Worm (Caenorhabditis elegans) whole organism, young adult: Measurements from ENCODE around the gene F08C6.5.

Experiments used
- B0261.1 ChIP-seq: sonication (generic microtip); optimal IDR thresholded peaks from 2 replicates; lab custom pipeline; 2016; ENCODE audit warnings: mild to moderate bottlenecking, missing genetic modification characterization, moderate library complexity, missing compliant biosample characterization
- C06A6.2 ChIP-seq: fragments of 200-800 bp; sonication (Bioruptor generic); conservative IDR thresholded peaks from 2 replicates; pipeline ENCODE4 v1.3.6; 2022; ENCODE audit warnings: missing genetic modification characterization, missing compliant biosample characterization
- D2030.7 ChIP-seq: fragments of 200-800 bp; sonication (Bioruptor generic); IDR thresholded peaks from 2 replicates; pipeline ENCODE4 v1.3.6; 2022; ENCODE audit warnings: missing genetic modification reagents, missing genetic modification characterization, missing compliant biosample characterization
- F23B12.7 ChIP-seq: sonication (generic microtip); optimal IDR thresholded peaks from 2 replicates; lab custom pipeline; 2017; ENCODE audit warnings: missing genetic modification characterization, mild to moderate bottlenecking, missing compliant biosample characterization, antibody characterized with exemption, moderate library complexity; ENCODE audit not compliant: insufficient read depth
- F33H1.4 ChIP-seq: fragments of 200-800 bp; sonication (Bioruptor generic); IDR thresholded peaks from 2 replicates; pipeline ENCODE4 v1.3.6; 2022; ENCODE audit warnings: missing genetic modification reagents, missing genetic modification characterization, missing compliant biosample characterization
- F52B5.7 ChIP-seq: sonication (generic microtip); optimal IDR thresholded peaks from 2 replicates; lab custom pipeline; 2016; ENCODE audit warnings: mild to moderate bottlenecking, missing genetic modification characterization, missing compliant biosample characterization
- F55B11.4 ChIP-seq: sonication (generic microtip); optimal IDR thresholded peaks from 2 replicates; lab custom pipeline; 2016; ENCODE audit warnings: missing compliant biosample characterization, missing genetic modification characterization, borderline replicate concordance; ENCODE audit not compliant: insufficient read depth
- K12H6.12 ChIP-seq: fragments of 200-800 bp; sonication (Bioruptor generic); optimal IDR thresholded peaks from 2 replicates; lab custom pipeline; 2018; ENCODE audit warnings: mild to moderate bottlenecking, missing genetic modification characterization, missing compliant biosample characterization
- T26A5.8 ChIP-seq: sonication (generic microtip); optimal IDR thresholded peaks from 2 replicates; lab custom pipeline; 2016; ENCODE audit warnings: missing genetic modification characterization, missing compliant biosample characterization
- Y53F4B.3 ChIP-seq: fragments of 200-800 bp; sonication (Bioruptor generic); IDR thresholded peaks from 2 replicates; pipeline ENCODE4 v1.3.6; 2022; ENCODE audit warnings: missing genetic modification reagents, missing genetic modification characterization, missing compliant biosample characterization
- Y95B8A.8 ChIP-seq: fragments of 200-800 bp; sonication (Bioruptor generic); IDR thresholded peaks from 2 replicates; pipeline ENCODE4 v1.3.6; 2022; ENCODE audit warnings: missing genetic modification reagents, missing genetic modification characterization, missing compliant biosample characterization
- ZK185.1 ChIP-seq: sonication (generic microtip); optimal IDR thresholded peaks from 2 replicates; lab custom pipeline; 2016; ENCODE audit warnings: mild to moderate bottlenecking, missing genetic modification characterization, missing compliant biosample characterization; ENCODE audit not compliant: poor library complexity, severe bottlenecking
- attf-3 ChIP-seq: fragments of 200-800 bp; sonication (Bioruptor generic); conservative IDR thresholded peaks from 2 replicates; pipeline ENCODE4 v1.3.6; 2022; ENCODE audit warnings: missing genetic modification reagents, missing genetic modification characterization, missing compliant biosample characterization
- bed-2 ChIP-seq: fragments of 200-800 bp; sonication (Bioruptor generic); IDR thresholded peaks from 2 replicates; pipeline ENCODE4 v1.3.6; 2022; ENCODE audit warnings: missing genetic modification reagents, missing genetic modification characterization, missing compliant biosample characterization
- ccch-3 ChIP-seq: fragments of 200-800 bp; sonication (Bioruptor generic); optimal IDR thresholded peaks from 2 replicates; lab custom pipeline; 2018; ENCODE audit warnings: mild to moderate bottlenecking, missing genetic modification characterization, missing compliant biosample characterization
- ceh-58 ChIP-seq: fragments of 200-800 bp; sonication (Bioruptor generic); IDR thresholded peaks from 2 replicates; pipeline ENCODE4 v1.3.6; 2022; ENCODE audit warnings: missing genetic modification characterization, missing compliant biosample characterization
- efl-1 ChIP-seq: fragments of 150-350 bp; optimal IDR thresholded peaks from 2 replicates; lab custom pipeline; 2014; ENCODE audit warnings: missing biosample characterization, missing genetic modification reagents, missing genetic modification characterization
- ekl-4 ChIP-seq: fragments of 200-800 bp; sonication (Bioruptor generic); IDR thresholded peaks from 2 replicates; pipeline ENCODE4 v1.3.6; 2022; ENCODE audit warnings: missing genetic modification reagents, missing genetic modification characterization, missing compliant biosample characterization
- ets-4 ChIP-seq: fragments of 200-800 bp; sonication (Bioruptor generic); optimal IDR thresholded peaks from 2 replicates; lab custom pipeline; 2018; ENCODE audit warnings: mild to moderate bottlenecking, missing genetic modification characterization, missing compliant biosample characterization
- gei-17 ChIP-seq: fragments of 200-800 bp; sonication (Bioruptor generic); optimal IDR thresholded peaks from 2 replicates; lab custom pipeline; 2018; ENCODE audit warnings: mild to moderate bottlenecking, missing genetic modification characterization, missing compliant biosample characterization
- hlh-26 ChIP-seq: fragments of 200-800 bp; sonication (Bioruptor generic); conservative IDR thresholded peaks from 2 replicates; pipeline ENCODE4 v1.3.6; 2022; ENCODE audit warnings: missing genetic modification reagents, missing genetic modification characterization, missing compliant biosample characterization
- hmg-1.2 ChIP-seq: fragments of 200-800 bp; sonication (Bioruptor generic); IDR thresholded peaks from 2 replicates; pipeline ENCODE4 v1.3.6; 2022; ENCODE audit warnings: missing genetic modification reagents, missing genetic modification characterization, missing compliant biosample characterization
- hrde-1 ChIP-seq: sonication (generic microtip); optimal IDR thresholded peaks from 2 replicates; lab custom pipeline; 2016; ENCODE audit warnings: missing genetic modification characterization, mild to moderate bottlenecking, missing compliant biosample characterization, moderate library complexity, missing genotype, missing genetic modification reagents, borderline replicate concordance
- lin-26 ChIP-seq: fragments of 200-800 bp; sonication (Bioruptor generic); IDR thresholded peaks from 2 replicates; pipeline ENCODE4 v1.3.6; 2022; ENCODE audit warnings: missing genetic modification reagents, missing genetic modification characterization, missing compliant biosample characterization
- lin-35 ChIP-seq, 3 experiments: fragments of 150-350 bp in 2 of 3; sonication (generic microtip) in 1 of 3; optimal IDR thresholded peaks; 2 replicates each; lab custom pipeline; 2014 to 2018; ENCODE audit warnings: missing biosample characterization in 3 of 3, missing genetic modification characterization in 3 of 3, missing genetic modification reagents in 3 of 3
- lin-40 ChIP-seq: sonication (generic microtip); optimal IDR thresholded peaks from 2 replicates; lab custom pipeline; 2016; ENCODE audit warnings: missing genetic modification characterization, mild to moderate bottlenecking, missing compliant biosample characterization, missing genotype, missing genetic modification reagents
- lin-54 ChIP-seq: fragments of 200-800 bp; sonication (Bioruptor generic); optimal IDR thresholded peaks from 2 replicates; lab custom pipeline; 2018; ENCODE audit warnings: mild to moderate bottlenecking, missing genetic modification characterization, missing compliant biosample characterization
- lir-1 ChIP-seq: fragments of 200-800 bp; sonication (Bioruptor generic); conservative IDR thresholded peaks from 2 replicates; pipeline ENCODE4 v1.3.6; 2022; ENCODE audit warnings: missing genetic modification reagents, missing genetic modification characterization, missing compliant biosample characterization
- madf-3 ChIP-seq: fragments of 200-800 bp; sonication (Bioruptor generic); IDR thresholded peaks from 2 replicates; pipeline ENCODE4 v1.3.6; 2022; ENCODE audit warnings: missing genetic modification reagents, missing genetic modification characterization, missing compliant biosample characterization
- madf-8 ChIP-seq: fragments of 200-800 bp; sonication (Bioruptor generic); conservative IDR thresholded peaks from 2 replicates; pipeline ENCODE4 v1.3.6; 2022; ENCODE audit warnings: missing genetic modification reagents, missing genetic modification characterization, missing compliant biosample characterization
- mcd-1 ChIP-seq: fragments of 200-800 bp; sonication (Bioruptor generic); IDR thresholded peaks from 2 replicates; pipeline ENCODE4 v1.3.6; 2022; ENCODE audit warnings: missing genetic modification reagents, missing genetic modification characterization, missing compliant biosample characterization
- mel-28 ChIP-seq: sonication (generic microtip); optimal IDR thresholded peaks from 2 replicates; lab custom pipeline; 2016; ENCODE audit warnings: borderline replicate concordance, mild to moderate bottlenecking, missing genetic modification characterization, missing compliant biosample characterization
- nfya-1 ChIP-seq: sonication (generic microtip); optimal IDR thresholded peaks from 2 replicates; lab custom pipeline; 2017; ENCODE audit warnings: antibody characterized with exemption, missing compliant biosample characterization, missing genetic modification characterization, borderline replicate concordance; ENCODE audit not compliant: insufficient read depth
- nfyb-1 ChIP-seq: fragments of 200-800 bp; sonication (Bioruptor generic); IDR thresholded peaks from 2 replicates; pipeline ENCODE4 v1.3.6; 2022; ENCODE audit warnings: missing genetic modification reagents, missing genetic modification characterization, missing compliant biosample characterization
- nhr-179 ChIP-seq: sonication (generic microtip); optimal IDR thresholded peaks from 2 replicates; lab custom pipeline; 2016; ENCODE audit warnings: mild to moderate bottlenecking, missing genetic modification characterization, missing compliant biosample characterization
- nhr-80 ChIP-seq: sonication (generic microtip); optimal IDR thresholded peaks from 2 replicates; lab custom pipeline; 2016; ENCODE audit warnings: missing genetic modification characterization, missing compliant biosample characterization
- pbrm-1 ChIP-seq: fragments of 200-800 bp; sonication (Bioruptor generic); IDR thresholded peaks from 2 replicates; pipeline ENCODE4 v1.3.6; 2022; ENCODE audit warnings: missing genetic modification reagents, missing genetic modification characterization, missing compliant biosample characterization
- rec-8 ChIP-seq, 2 experiments: sonication (generic microtip); optimal IDR thresholded peaks; 2 replicates each; lab custom pipeline; 2016; ENCODE audit warnings: mild to moderate bottlenecking in 2 of 2, missing genetic modification characterization in 2 of 2, missing genetic modification reagents in 2 of 2, missing genotype in 2 of 2, missing biosample characterization in 1 of 2, missing compliant biosample characterization in 1 of 2, moderate library complexity in 1 of 2
- repo-1 ChIP-seq: sonication (generic microtip); optimal IDR thresholded peaks from 2 replicates; lab custom pipeline; 2017; ENCODE audit warnings: mild to moderate bottlenecking, missing genetic modification characterization, missing compliant biosample characterization
- sea-2 ChIP-seq: fragments of 200-800 bp; sonication (Bioruptor generic); IDR thresholded peaks from 2 replicates; pipeline ENCODE4 v1.3.6; 2022; ENCODE audit warnings: missing genetic modification characterization, missing compliant biosample characterization
- snpc-1.3 ChIP-seq: sonication (generic microtip); optimal IDR thresholded peaks from 2 replicates; lab custom pipeline; 2017; ENCODE audit warnings: missing genetic modification characterization, mild to moderate bottlenecking, missing compliant biosample characterization, antibody characterized with exemption, moderate library complexity, missing genotype, missing genetic modification reagents; ENCODE audit not compliant: insufficient read depth
- sptf-2 ChIP-seq: fragments of 200-800 bp; sonication (Bioruptor generic); optimal IDR thresholded peaks from 2 replicates; lab custom pipeline; 2018; ENCODE audit warnings: mild to moderate bottlenecking, missing genetic modification characterization, missing compliant biosample characterization
- unc-62 ChIP-seq: fragments of 150-350 bp; optimal IDR thresholded peaks from 2 replicates; lab custom pipeline; 2014; ENCODE audit warnings: missing biosample characterization, missing genetic modification reagents, missing genetic modification characterization
- ztf-28 ChIP-seq: fragments of 200-800 bp; sonication (Bioruptor generic); IDR thresholded peaks from 2 replicates; pipeline ENCODE4 v1.3.6; 2022; ENCODE audit warnings: missing genetic modification reagents, missing genetic modification characterization, missing compliant biosample characterization
- ztf-6 ChIP-seq: fragments of 200-800 bp; sonication (Bioruptor generic); IDR thresholded peaks from 2 replicates; pipeline ENCODE4 v1.3.6; 2022; ENCODE audit warnings: missing genetic modification reagents, missing genetic modification characterization, missing compliant biosample characterization

F08C6.5 gene

DNA sequence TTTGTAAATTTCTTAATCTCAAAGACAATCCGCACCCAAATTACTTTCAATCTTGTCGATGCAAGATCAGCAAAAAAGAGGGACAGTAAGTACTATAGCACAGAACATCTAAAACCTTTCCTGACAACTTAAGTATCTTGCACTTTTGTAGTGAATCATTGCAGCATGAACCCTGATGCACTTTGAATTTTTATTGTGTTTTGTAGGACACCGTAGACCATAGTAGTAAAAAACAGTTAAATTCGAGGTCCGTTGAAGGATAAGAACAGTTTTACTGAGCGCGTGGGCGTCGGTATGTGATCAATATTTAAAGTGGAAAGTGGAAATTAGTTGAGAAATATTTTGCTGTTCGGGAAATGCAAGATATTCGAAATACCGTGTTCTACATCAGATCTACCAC, 23.0 kb downstream of the F08C6.5 start:
- TF ChIP-seq ekl-4 (GFP tag; lab: Robert Waterston, UW) (no peak), nhr-179 (no peak), C06A6.2 (GFP tag; lab: Robert Waterston, UW) (no peak), rec-8 (tag; optimal IDR thresholded peaks at IDR 0.05; lab: Kevin White, UChicago) (no peak), F52B5.7 (tag; lab: Kevin White, UChicago) (no peak), F23B12.7 (tag; lab: Kevin White, UChicago) (no peak), mcd-1 (GFP tag; lab: Robert Waterston, UW) (no peak), hrde-1 (tag; lab: Kevin White, UChicago) (no peak), ztf-28 (GFP tag; lab: Robert Waterston, UW) (no peak), nhr-80 (tag; lab: Kevin White, UChicago) (no peak), F33H1.4 (no peak), hlh-26 (no peak), sptf-2 (GFP tag; lab: Kevin White, UChicago) (no peak), unc-62 (no peak), lin-54 (no peak), nfya-1 (tag; lab: Kevin White, UChicago) (no peak), K12H6.12 (tag; lab: Kevin White, UChicago) (no peak)

DNA sequence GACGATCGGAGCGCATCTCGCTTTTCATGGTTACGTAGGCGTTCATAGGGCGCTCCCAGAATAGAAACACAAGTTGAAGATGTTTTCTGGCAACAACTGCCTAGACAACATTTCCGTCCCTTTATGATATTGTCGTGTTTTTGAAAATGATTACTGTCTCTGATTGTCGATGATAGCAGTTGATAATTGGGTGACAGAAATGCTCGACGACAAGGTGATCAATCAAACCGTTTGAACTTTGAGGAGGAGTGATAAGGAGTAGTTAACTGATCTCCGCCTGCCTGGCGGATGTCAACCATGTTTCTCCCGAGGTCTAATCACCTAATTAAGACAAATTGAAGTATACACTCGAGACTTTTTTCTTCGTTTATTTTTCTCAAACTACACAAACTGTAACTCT, 24.7 kb downstream of the F08C6.5 start:
- TF ChIP-seq mel-28 (tag; lab: Kevin White, UChicago) = no peak
- no peak for TF ChIP-seq ZK185.1 (tag; lab: Kevin White, UChicago)
- TF ChIP-seq madf-8 (GFP tag; lab: Robert Waterston, UW) = no peak
- TF ChIP-seq lin-54 = no peak
- no peak for TF ChIP-seq Y95B8A.8
- TF ChIP-seq bed-2 (GFP tag; lab: Robert Waterston, UW) = no peak
- no peak for TF ChIP-seq F23B12.7 (tag; lab: Kevin White, UChicago)
- no peak for TF ChIP-seq hmg-1.2 (GFP tag; lab: Robert Waterston, UW)
- no peak for TF ChIP-seq Y53F4B.3 (GFP tag; lab: Robert Waterston, UW)
- TF ChIP-seq ekl-4 (GFP tag; lab: Robert Waterston, UW) = no peak
- no peak for TF ChIP-seq ceh-58 (GFP tag; lab: Robert Waterston, UW)
- no peak for TF ChIP-seq efl-1 (GFP tag; lab: Kevin White, UChicago)
- TF ChIP-seq pbrm-1 (GFP tag; lab: Robert Waterston, UW) = no peak
- no peak for TF ChIP-seq ets-4
- TF ChIP-seq ztf-6 = no peak
- no peak for TF ChIP-seq attf-3 (GFP tag; lab: Robert Waterston, UW)
- no peak for TF ChIP-seq ccch-3
- no peak for TF ChIP-seq gei-17 (GFP tag; lab: Kevin White, UChicago)
- TF ChIP-seq madf-3 (GFP tag; lab: Robert Waterston, UW) = no peak
- no peak for TF ChIP-seq sea-2 (GFP tag; lab: Robert Waterston, UW)

DNA sequence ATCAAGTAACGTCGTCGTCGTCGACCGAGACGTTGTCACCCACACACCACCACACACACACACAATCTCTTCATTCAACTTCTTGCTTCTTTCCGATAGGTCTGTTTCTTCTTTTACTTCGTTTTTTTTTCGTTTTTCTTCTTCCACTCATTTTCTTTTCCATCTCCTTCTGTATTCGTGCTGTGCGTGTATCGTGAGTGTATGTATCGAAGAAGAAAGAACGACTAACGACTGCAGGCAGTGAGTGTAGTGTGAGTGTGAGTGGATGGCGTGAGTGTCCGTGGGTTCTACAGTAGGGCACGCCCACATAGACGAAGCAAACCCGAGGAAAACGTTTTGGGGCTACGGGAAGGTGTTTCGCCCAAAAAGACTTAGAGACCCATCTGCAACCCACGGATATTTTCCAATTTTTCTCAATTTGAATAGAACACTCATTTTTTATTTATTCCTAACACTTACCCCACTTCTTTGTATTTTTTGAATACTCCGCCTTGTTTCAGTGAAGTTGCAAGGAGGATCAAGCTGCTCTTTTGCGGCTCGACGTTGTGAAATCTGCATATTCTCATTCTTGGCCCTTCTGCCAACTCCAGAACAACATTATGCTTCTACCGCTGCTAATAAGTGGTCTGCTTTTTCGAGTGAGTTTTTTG, 26.5 kb downstream of the F08C6.5 start, which contains the start of gene adt-2:
adt-2 (plus strand) TSS at position 600 of the 650 bp plus-strand sequence.
- no peak for TF ChIP-seq repo-1 (tag; lab: Kevin White, UChicago)
- no peak for TF ChIP-seq gei-17 (GFP tag; lab: Kevin White, UChicago)
- no peak for TF ChIP-seq bed-2 (GFP tag; lab: Robert Waterston, UW)
- no peak for TF ChIP-seq D2030.7 (GFP tag; lab: Robert Waterston, UW)
- no peak for TF ChIP-seq T26A5.8 (tag; lab: Kevin White, UChicago)
- TF ChIP-seq nfya-1 (tag; lab: Kevin White, UChicago) = no peak
- no peak for TF ChIP-seq B0261.1 (tag; lab: Kevin White, UChicago)
- no peak for TF ChIP-seq sptf-2 (GFP tag; lab: Kevin White, UChicago)
- TF ChIP-seq lin-35 (GFP tag; optimal IDR thresholded peaks at IDR 0.05; lab: Kevin White, UChicago) = no peak
- peak; percentile 11 for TF ChIP-seq lin-40 (tag; lab: Kevin White, UChicago)
- 0 out of 2 replicates have a peak, but pooled peaks have one; percentile 23 for TF ChIP-seq lin-26 (GFP tag; lab: Robert Waterston, UW)
- no peak for TF ChIP-seq nfyb-1
- no peak for TF ChIP-seq snpc-1.3 (tag; lab: Kevin White, UChicago)
- no peak for TF ChIP-seq F55B11.4 (tag; lab: Kevin White, UChicago)
- no peak for TF ChIP-seq ekl-4 (GFP tag; lab: Robert Waterston, UW)
- no peak for TF ChIP-seq lir-1 (GFP tag; lab: Robert Waterston, UW)
